Worm (Caenorhabditis elegans): ENCODE measurements around the gene ttbk-2.2.

ttbk-2.2 gene

DNA sequence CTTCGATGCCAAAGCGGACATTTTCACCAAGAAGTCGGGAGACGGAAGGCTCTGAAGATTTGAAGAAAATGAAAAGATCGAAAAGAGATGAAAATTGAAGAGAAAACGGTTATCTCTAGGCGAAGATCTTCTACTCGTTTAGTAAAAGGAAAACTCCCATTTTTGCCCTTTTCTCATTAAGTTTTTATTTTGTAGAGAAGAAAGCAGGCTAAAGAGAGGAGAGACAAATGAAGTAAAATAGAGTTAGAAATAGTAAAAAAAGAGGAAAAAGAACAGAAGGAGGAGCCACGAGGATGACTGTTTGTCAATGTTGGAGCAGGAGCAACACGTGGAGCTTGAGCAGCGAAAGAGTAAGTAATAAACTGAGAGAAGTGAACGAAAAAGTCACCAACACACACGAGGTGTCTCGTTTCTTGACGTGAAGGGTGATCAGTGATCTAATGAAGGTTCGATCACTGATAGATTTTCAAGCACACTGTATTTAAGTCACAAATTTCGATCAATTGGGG, 22.1 kb upstream of the ttbk-2.2 start, which contains the start of gene ivd-1:
Gene ivd-1 (minus strand): TSS at position 51 of the 509 bp plus-strand sequence.
- TF ChIP-seq rnt-1 (tag; optimal IDR thresholded peaks at IDR 0.05) (peak; percentile 24), lin-35 (GFP tag; optimal IDR thresholded peaks at IDR 0.05) (peak in 1 of 2 experiments; percentile 39), mep-1 (tag; optimal IDR thresholded peaks at IDR 0.05) (peak; percentile 18), nhr-71 (tag; optimal IDR thresholded peaks at IDR 0.05) (peak; percentile 49), ztf-4 (tag; optimal IDR thresholded peaks at IDR 0.05) (no peak), lsy-2 (tag; optimal IDR thresholded peaks at IDR 0.05) (peak in 1 of 2 experiments; percentile 46), blmp-1 (tag; optimal IDR thresholded peaks at IDR 0.05) (peak; percentile 86), nhr-20 (tag; optimal IDR thresholded peaks at IDR 0.05) (peak; percentile 72), lir-3 (tag; optimal IDR thresholded peaks at IDR 0.05; ENCODE audit: poor library complexity) (peak; percentile 28), ztf-11 (tag; optimal IDR thresholded peaks at IDR 0.05) (no peak), snu-23 (GFP tag; optimal IDR thresholded peaks at IDR 0.05) (peak; percentile 31), aly-2 (tag; optimal IDR thresholded peaks at IDR 0.05) (no peak), mdl-1 (tag; optimal IDR thresholded peaks at IDR 0.05) (peak in 1 of 2 experiments; percentile 81), lin-14 (GFP tag; optimal IDR thresholded peaks at IDR 0.05) (peak; percentile 51), egl-13 (tag; optimal IDR thresholded peaks at IDR 0.05) (no peak), efl-1 (optimal IDR thresholded peaks at IDR 0.05) (no peak), efl-1 (GFP tag; optimal IDR thresholded peaks at IDR 0.05 in 1 of 2) (peak in 1 of 2 experiments; percentile 85)

DNA sequence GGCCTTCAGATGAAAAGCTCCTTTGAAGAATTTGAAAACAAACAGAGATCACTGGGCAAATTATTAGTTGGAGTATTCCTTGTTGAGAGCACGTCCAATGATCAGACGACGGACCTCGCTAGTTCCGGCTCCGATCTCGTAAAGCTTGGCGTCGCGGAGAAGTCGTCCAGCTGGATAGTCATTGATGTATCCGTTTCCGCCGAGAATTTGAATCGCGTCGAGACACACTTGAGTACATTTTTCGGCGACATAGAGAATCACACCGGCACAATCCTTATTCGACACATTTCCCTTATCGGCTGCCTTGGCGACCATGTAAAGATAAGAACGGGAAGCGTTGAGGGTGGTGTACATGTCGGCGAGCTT, 20.2 kb upstream of the ttbk-2.2 start:
- TF ChIP-seq zag-1 (tag; optimal IDR thresholded peaks at IDR 0.05) (no peak), aha-1 (tag; optimal IDR thresholded peaks at IDR 0.05) (no peak), nhr-237 (tag; optimal IDR thresholded peaks at IDR 0.05) (no peak), mef-2 (tag; optimal IDR thresholded peaks at IDR 0.05) (no peak), lir-3 (tag; optimal IDR thresholded peaks at IDR 0.05; ENCODE audit: poor library complexity) (no peak)

DNA sequence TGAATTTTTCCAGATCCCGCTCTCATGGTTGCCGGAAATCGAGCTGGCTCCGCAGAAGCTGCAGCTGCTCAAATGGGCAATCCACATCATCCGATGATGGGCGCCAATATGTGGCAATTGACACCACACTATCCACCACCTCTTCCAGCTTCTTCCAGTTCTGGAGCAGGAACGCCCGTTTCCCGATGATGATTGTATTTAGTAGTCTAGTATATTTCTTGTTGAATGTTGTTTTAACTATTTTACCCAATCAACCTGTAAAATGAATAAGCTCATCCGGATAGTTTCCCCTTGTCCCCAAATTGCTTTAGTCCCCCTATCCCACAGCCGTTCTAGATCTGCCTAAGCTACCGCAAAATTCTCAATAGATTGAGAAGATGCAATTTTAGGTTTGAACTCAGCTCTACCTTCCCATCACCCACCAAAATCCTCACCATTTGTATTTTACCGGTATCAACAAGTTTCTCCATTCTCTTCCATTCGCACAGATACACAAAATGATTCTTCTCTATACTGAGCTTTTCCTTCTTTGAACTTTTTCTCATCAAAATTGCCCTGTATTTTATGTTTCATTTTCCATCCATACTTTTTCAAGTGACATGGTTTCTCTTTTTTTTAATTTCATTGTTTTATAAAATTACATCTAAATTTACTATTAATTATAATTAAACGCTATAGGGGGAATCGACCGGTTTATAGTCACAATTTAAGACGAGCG, 19.6 kb upstream of the ttbk-2.2 start:
- TF ChIP-seq egl-27 (tag; optimal IDR thresholded peaks at IDR 0.05), result no peak
- no peak for TF ChIP-seq lin-13 (GFP tag; optimal IDR thresholded peaks at IDR 0.05)
- TF ChIP-seq ceh-88 (GFP tag; IDR thresholded peaks at IDR 0.05), result no peak
- TF ChIP-seq nhr-11 (tag; optimal IDR thresholded peaks at IDR 0.05), result no peak
- TF ChIP-seq efl-1 (optimal IDR thresholded peaks at IDR 0.05), result no peak
- TF ChIP-seq efl-1 (GFP tag; optimal IDR thresholded peaks at IDR 0.05 in 1 of 2), result peak in 1 of 2 experiments; percentile 80
- TF ChIP-seq blmp-1 (tag; optimal IDR thresholded peaks at IDR 0.05), result no peak
- TF ChIP-seq aly-2 (tag; optimal IDR thresholded peaks at IDR 0.05), result peak; percentile 43

DNA sequence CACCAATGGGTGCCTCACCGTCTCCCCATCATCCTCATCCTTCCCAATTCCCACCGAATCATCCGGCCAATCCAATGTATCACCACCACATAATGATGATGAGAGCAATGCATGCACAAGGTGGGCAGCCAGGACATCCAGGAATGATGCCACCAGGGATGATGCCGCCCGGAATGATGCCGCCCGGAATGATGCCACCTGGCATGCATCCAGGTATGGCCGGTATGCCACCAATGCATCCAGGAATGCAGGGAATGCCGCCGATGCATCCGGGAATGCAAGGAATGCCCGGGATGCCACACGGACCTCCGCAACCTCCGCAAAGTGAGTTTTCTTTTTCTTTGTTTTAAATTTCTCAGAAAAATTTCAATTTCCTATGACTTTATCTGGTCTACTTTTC, 19.0 kb upstream of the ttbk-2.2 start:
- TF ChIP-seq nhr-19 (GFP tag; conservative IDR thresholded peaks at IDR 0.05) (no peak), lsy-2 (tag; optimal IDR thresholded peaks at IDR 0.05) (no peak), sox-4 (tag; optimal IDR thresholded peaks at IDR 0.05) (no peak), ceh-8 (GFP tag; optimal IDR thresholded peaks at IDR 0.05) (no peak), jun-1 (tag; optimal IDR thresholded peaks at IDR 0.05) (no peak), aha-1 (tag; optimal IDR thresholded peaks at IDR 0.05) (no peak), Y116A8C.19 (tag; optimal IDR thresholded peaks at IDR 0.05; ENCODE audit: borderline replicate concordance) (no peak), lir-3 (tag; optimal IDR thresholded peaks at IDR 0.05; ENCODE audit: poor library complexity) (no peak), C16A3.4 (tag; optimal IDR thresholded peaks at IDR 0.05) (no peak), tlp-1 (tag; optimal IDR thresholded peaks at IDR 0.05) (no peak), zag-1 (tag; optimal IDR thresholded peaks at IDR 0.05) (no peak), hlh-17 (GFP tag; optimal IDR thresholded peaks at IDR 0.05; ENCODE audit: borderline replicate concordance) (no peak), snu-23 (GFP tag; optimal IDR thresholded peaks at IDR 0.05) (no peak), unc-62 (GFP tag; optimal IDR thresholded peaks at IDR 0.05) (no peak), nhr-71 (tag; optimal IDR thresholded peaks at IDR 0.05) (no peak)

Data from whole organism, L1 larva.